Worm (Caenorhabditis elegans): ENCODE measurements around the gene F31D5.7.

DNA sequence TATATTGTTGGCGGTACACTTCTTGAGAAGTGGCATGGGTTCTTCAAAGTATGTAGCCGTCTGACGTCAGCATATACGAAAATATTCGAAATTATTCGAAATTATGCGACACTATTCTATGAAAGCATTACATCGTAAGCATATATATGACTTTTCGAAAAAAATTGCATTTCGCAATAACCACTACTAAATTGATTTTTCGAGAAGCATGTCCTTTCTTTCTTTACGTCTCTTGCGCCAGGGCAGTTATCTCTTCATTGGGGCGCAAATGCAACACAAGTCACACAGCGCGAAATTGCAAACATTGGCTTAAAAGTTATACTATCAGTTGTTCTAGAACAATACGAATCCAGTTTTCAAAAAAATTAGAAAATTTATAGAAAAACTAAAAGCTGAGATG, 37.4 kb upstream of the F31D5.7 start:
- no peak for TF ChIP-seq nhr-11 (tag; optimal IDR thresholded peaks at IDR 0.05)
- TF ChIP-seq nhr-77 (tag; optimal IDR thresholded peaks at IDR 0.05): no peak
- no peak for TF ChIP-seq egl-27 (tag; optimal IDR thresholded peaks at IDR 0.05)
- no peak for TF ChIP-seq alr-1 (tag; optimal IDR thresholded peaks at IDR 0.05)
- TF ChIP-seq fos-1 (tag; optimal IDR thresholded peaks at IDR 0.05): no peak
- no peak for TF ChIP-seq zag-1 (tag; optimal IDR thresholded peaks at IDR 0.05)
- no peak for TF ChIP-seq F13H6.1 (tag; optimal IDR thresholded peaks at IDR 0.05)
- no peak for TF ChIP-seq unc-62 (GFP tag; optimal IDR thresholded peaks at IDR 0.05)
- TF ChIP-seq Y55F3AM.14 (GFP tag; optimal IDR thresholded peaks at IDR 0.05): no peak
- no peak for TF ChIP-seq lin-39 (tag; optimal IDR thresholded peaks at IDR 0.05)
- no peak for TF ChIP-seq nhr-23 (tag; optimal IDR thresholded peaks at IDR 0.05)
